Fruit fly (Drosophila melanogaster): ENCODE data around the gene Pur-alpha.

Pur-alpha gene

DNA sequence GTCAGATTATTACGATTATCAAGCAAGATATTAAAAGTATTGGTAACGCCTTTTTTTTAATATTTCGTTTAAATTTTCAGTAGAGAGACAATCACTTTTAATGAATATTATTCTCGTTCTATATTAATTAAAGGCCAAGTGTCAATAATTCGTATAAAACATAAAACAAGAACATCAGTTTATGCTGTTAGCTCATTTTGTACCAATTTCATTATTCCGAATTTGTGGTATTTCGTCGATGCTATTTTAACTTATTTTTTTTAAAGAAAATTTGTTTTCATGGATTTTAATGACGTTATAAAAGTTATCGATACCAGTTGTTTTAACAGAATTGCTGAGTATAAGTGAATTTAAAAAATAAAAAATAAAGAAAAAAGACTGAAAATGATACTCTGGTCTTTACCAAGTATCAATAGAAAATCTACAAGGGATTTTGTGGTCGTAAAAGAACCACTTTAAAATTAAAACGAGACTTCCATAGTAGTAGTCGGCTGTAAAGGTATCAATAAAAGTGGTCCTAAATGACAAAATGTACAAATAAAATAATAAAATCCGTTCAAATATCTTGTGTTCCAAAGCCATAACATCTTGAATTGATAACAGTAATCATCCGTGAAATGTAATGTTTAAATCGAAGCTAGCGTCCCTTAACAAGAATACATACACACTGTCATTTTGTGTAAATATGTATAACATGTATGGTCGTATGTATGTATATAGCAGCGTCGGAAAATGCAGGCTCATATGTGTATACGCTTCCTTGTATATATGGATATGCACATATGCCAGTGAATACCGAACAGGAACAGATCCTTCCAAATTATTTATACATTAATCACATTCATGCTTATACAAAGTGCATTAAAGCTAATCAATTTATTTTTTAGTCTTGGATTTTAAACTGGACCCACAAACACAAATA is 52.8 kb downstream of the Pur-alpha start, which contains the start of gene Eph:
Gene Eph, plus strand, starts transcription at position 287 of the 922 bp plus-strand sequence.
- no peak for TF ChIP-seq noc (tag; optimal IDR thresholded peaks at IDR 0.05)

All from whole organism, larva.